Fruit fly (Drosophila melanogaster) whole organism, embryonic: ENCODE results near the gene CG6739.

Experiments
- Abd-B ChIP-seq: fragments of 200-800 bp; sonication (Bioruptor generic); optimal IDR thresholded peaks from 2 replicates; lab custom pipeline; 2018; ENCODE audit warnings: missing biosample characterization, mild to moderate bottlenecking, missing genetic modification characterization, moderate library complexity
- Ada2b ChIP-seq: fragments of 200-800 bp; sonication (Bioruptor generic); IDR thresholded peaks from 2 replicates; pipeline ENCODE4 v1.3.6; 2022; ENCODE audit warnings: missing biosample characterization, missing genetic modification characterization
- Atf6 ChIP-seq: fragments of 200-800 bp; sonication (Bioruptor generic); IDR thresholded peaks from 2 replicates; pipeline ENCODE4 v1.3.6; 2022; ENCODE audit warnings: missing biosample characterization, missing genetic modification characterization
- B-H2 ChIP-seq: fragments of 200-800 bp; sonication (Bioruptor generic); optimal IDR thresholded peaks from 2 replicates; lab custom pipeline; 2018; ENCODE audit warnings: missing biosample characterization, mild to moderate bottlenecking, missing genetic modification characterization
- Blimp-1 ChIP-seq: fragments of 200-800 bp; sonication (Bioruptor generic); optimal IDR thresholded peaks from 3 replicates; lab custom pipeline; 2018; ENCODE audit warnings: missing biosample characterization, missing genetic modification characterization, mild to moderate bottlenecking, moderate library complexity, missing genetic modification reagents
- CG10274 ChIP-seq: fragments of 200-800 bp; sonication (Bioruptor generic); optimal IDR thresholded peaks from 3 replicates; lab custom pipeline; 2017; ENCODE audit warnings: missing biosample characterization, mild to moderate bottlenecking, missing genetic modification characterization
- CG1233 ChIP-seq: fragments of 200-800 bp; sonication (Bioruptor generic); optimal IDR thresholded peaks from 4 replicates; lab custom pipeline; 2018; ENCODE audit warnings: missing biosample characterization, mild to moderate bottlenecking, missing genetic modification characterization
- CG13287 ChIP-seq: fragments of 200-800 bp; sonication (Bioruptor generic); IDR thresholded peaks from 2 replicates; pipeline ENCODE4 v1.3.6; 2022; ENCODE audit warnings: missing biosample characterization, missing genetic modification characterization; ENCODE audit not compliant: partially characterized antibody
- CG15696 ChIP-seq: fragments of 200-800 bp; sonication (Bioruptor generic); optimal IDR thresholded peaks from 2 replicates; lab custom pipeline; 2019; ENCODE audit warnings: missing biosample characterization, mild to moderate bottlenecking, missing genetic modification characterization, moderate library complexity
- CG17186 ChIP-seq: fragments of 200-800 bp; sonication (Bioruptor generic); optimal IDR thresholded peaks from 3 replicates; lab custom pipeline; 2017; ENCODE audit warnings: missing biosample characterization, missing genetic modification reagents, missing genetic modification characterization
- CG1832 ChIP-seq: fragments of 200-800 bp; sonication (Bioruptor generic); optimal IDR thresholded peaks from 2 replicates; lab custom pipeline; 2017; ENCODE audit warnings: missing biosample characterization, mild to moderate bottlenecking, missing genetic modification characterization, inconsistent platforms
- CG18619 ChIP-seq: fragments of 200-800 bp; sonication (Bioruptor generic); optimal IDR thresholded peaks from 3 replicates; lab custom pipeline; 2017; ENCODE audit warnings: missing biosample characterization, mild to moderate bottlenecking, missing genetic modification characterization
- CG3065 ChIP-seq: fragments of 200-800 bp; sonication (Bioruptor generic); optimal IDR thresholded peaks from 2 replicates; lab custom pipeline; 2016; ENCODE audit warnings: missing biosample characterization, missing genetic modification characterization
- CG31224 ChIP-seq: fragments of 200-800 bp; sonication (Bioruptor generic); IDR thresholded peaks from 2 replicates; pipeline ENCODE4 v1.3.6; 2022; ENCODE audit warnings: missing biosample characterization, missing genetic modification characterization
- CG33213 ChIP-seq: fragments of 200-800 bp; sonication (Bioruptor generic); optimal IDR thresholded peaks from 3 replicates; lab custom pipeline; 2016; ENCODE audit warnings: missing biosample characterization, missing genetic modification characterization
- CG3995 ChIP-seq: fragments of 200-800 bp; sonication (Bioruptor generic); optimal IDR thresholded peaks from 3 replicates; lab custom pipeline; 2016; ENCODE audit warnings: missing biosample characterization, missing genetic modification characterization
- CG6654 ChIP-seq: fragments of 200-800 bp; sonication (Bioruptor generic); optimal IDR thresholded peaks from 2 replicates; lab custom pipeline; 2017; ENCODE audit warnings: missing biosample characterization, mild to moderate bottlenecking, missing genetic modification characterization
- CG7963 ChIP-seq: fragments of 200-800 bp; sonication (Bioruptor generic); IDR thresholded peaks from 3 replicates; pipeline ENCODE4 v1.3.6; 2022; ENCODE audit warnings: missing biosample characterization, missing genetic modification characterization; ENCODE audit not compliant: partially characterized antibody
- CG9609 ChIP-seq: fragments of 200-800 bp; sonication (Bioruptor generic); optimal IDR thresholded peaks from 3 replicates; lab custom pipeline; 2016; ENCODE audit warnings: missing biosample characterization, missing genetic modification characterization
- CG9932 ChIP-seq: fragments of 200-800 bp; sonication (Bioruptor generic); IDR thresholded peaks from 2 replicates; pipeline ENCODE4 v1.3.6; 2022; ENCODE audit warnings: missing biosample characterization, missing genetic modification characterization
- D19A ChIP-seq: fragments of 200-800 bp; optimal IDR thresholded peaks from 3 replicates; lab custom pipeline; 2019; ENCODE audit warnings: missing biosample characterization, mild to moderate bottlenecking, missing genetic modification characterization, moderate library complexity
- Drgx ChIP-seq: fragments of 200-800 bp; sonication (Bioruptor generic); IDR thresholded peaks from 2 replicates; pipeline ENCODE4 v1.3.6; 2022; ENCODE audit warnings: missing biosample characterization, missing genetic modification characterization
- Gsc ChIP-seq: fragments of 200-800 bp; sonication (Bioruptor generic); IDR thresholded peaks from 2 replicates; pipeline ENCODE4 v1.3.6; 2022; ENCODE audit warnings: missing biosample characterization, missing genetic modification characterization
- HLH4C ChIP-seq: fragments of 200-800 bp; sonication (Bioruptor generic); IDR thresholded peaks from 3 replicates; pipeline ENCODE4 v1.3.6; 2022; ENCODE audit warnings: missing biosample characterization, missing genetic modification characterization; ENCODE audit not compliant: partially characterized antibody
- Hey ChIP-seq: fragments of 200-800 bp; sonication (Bioruptor generic); optimal IDR thresholded peaks from 3 replicates; lab custom pipeline; 2018; ENCODE audit warnings: missing biosample characterization, mild to moderate bottlenecking, missing genetic modification characterization
- Lhr ChIP-seq: fragments of 200-800 bp; sonication (Bioruptor generic); optimal IDR thresholded peaks from 3 replicates; lab custom pipeline; 2017; ENCODE audit warnings: mild to moderate bottlenecking, missing biosample characterization, missing genetic modification reagents, missing genetic modification characterization
- Med ChIP-seq: fragments of 200-800 bp; sonication (Bioruptor generic); peaks from one replicate; lab custom pipeline; 2016; ENCODE audit warnings: missing biosample characterization, missing genetic modification characterization, mild to moderate bottlenecking, inconsistent platforms, moderate library complexity
- Neu2 ChIP-seq: fragments of 200-800 bp; sonication (Bioruptor generic); optimal IDR thresholded peaks from 3 replicates; lab custom pipeline; 2016; ENCODE audit warnings: missing biosample characterization, missing genetic modification characterization, borderline replicate concordance
- Nf-YC ChIP-seq: fragments of 200-800 bp; optimal IDR thresholded peaks from 3 replicates; lab custom pipeline; 2019; ENCODE audit warnings: missing biosample characterization, mild to moderate bottlenecking, missing genetic modification characterization, moderate library complexity
- Rx ChIP-seq: fragments of 200-800 bp; sonication (Bioruptor generic); IDR thresholded peaks from 2 replicates; pipeline ENCODE4 v1.3.6; 2022; ENCODE audit warnings: missing biosample characterization, missing genetic modification characterization
- Sox100B ChIP-seq: fragments of 200-800 bp; sonication (Bioruptor generic); optimal IDR thresholded peaks from 3 replicates; lab custom pipeline; 2018; ENCODE audit warnings: missing biosample characterization, mild to moderate bottlenecking, missing genetic modification characterization
- ap ChIP-seq: fragments of 200-800 bp; sonication (Bioruptor generic); IDR thresholded peaks from 2 replicates; pipeline ENCODE4 v1.3.6; 2022; ENCODE audit warnings: missing biosample characterization, missing genetic modification characterization
- ato ChIP-seq: fragments of 200-800 bp; sonication (Bioruptor generic); IDR thresholded peaks from 2 replicates; pipeline ENCODE4 v1.3.6; 2022; ENCODE audit warnings: missing biosample characterization, missing genetic modification characterization; ENCODE audit not compliant: partially characterized antibody
- btn ChIP-seq: fragments of 200-800 bp; sonication (Bioruptor generic); optimal IDR thresholded peaks from 2 replicates; lab custom pipeline; 2016; ENCODE audit warnings: missing biosample characterization, missing genetic modification characterization
- chm ChIP-seq: fragments of 200-800 bp; sonication (Bioruptor generic); IDR thresholded peaks from 2 replicates; pipeline ENCODE4 v1.3.6; 2022; ENCODE audit warnings: missing biosample characterization, missing genetic modification characterization
- chn ChIP-seq: fragments of 200-800 bp; sonication (Bioruptor generic); optimal IDR thresholded peaks from 2 replicates; lab custom pipeline; 2016; ENCODE audit warnings: missing biosample characterization, missing genetic modification characterization
- exex ChIP-seq: fragments of 200-800 bp; sonication (Bioruptor generic); optimal IDR thresholded peaks from 4 replicates; lab custom pipeline; 2018; ENCODE audit warnings: missing biosample characterization, mild to moderate bottlenecking, missing genetic modification characterization, moderate library complexity
- hb ChIP-seq: fragments of 200-800 bp; sonication (Bioruptor generic); IDR thresholded peaks from 3 replicates; pipeline ENCODE4 v1.3.6; 2022; ENCODE audit warnings: missing biosample characterization, missing genetic modification characterization; ENCODE audit not compliant: partially characterized antibody
- hkb ChIP-seq, 2 experiments: fragments of 200-800 bp in 1 of 2; fragments of >200 bp in 1 of 2; sonication (Bioruptor generic) in 1 of 2; IDR thresholded peaks in 1 of 2; optimal IDR thresholded peaks in 1 of 2; 2 replicates each; pipeline versions ENCODE4 v1.3.6 to Lab custom; 2017 to 2022; ENCODE audit warnings: missing biosample characterization in 1 of 2, missing genetic modification characterization in 1 of 2
- lola ChIP-seq, 3 experiments: fragments of >200 bp in 2 of 3; fragments of 200-800 bp in 1 of 3; sonication (Bioruptor generic) in 1 of 3; optimal IDR thresholded peaks; 2 replicates each; lab custom pipeline; 2017 to 2019; ENCODE audit warnings: missing biosample characterization in 3 of 3, missing genetic modification characterization in 3 of 3, mild to moderate bottlenecking in 1 of 3, moderate library complexity in 1 of 3
- maf-S ChIP-seq: fragments of 200-800 bp; sonication (Bioruptor generic); optimal IDR thresholded peaks from 2 replicates; lab custom pipeline; 2016; ENCODE audit warnings: missing biosample characterization, missing genetic modification characterization
- phol ChIP-seq: fragments of 200-800 bp; sonication (Bioruptor generic); optimal IDR thresholded peaks from 3 replicates; lab custom pipeline; 2018; ENCODE audit warnings: missing biosample characterization, mild to moderate bottlenecking, missing genetic modification characterization, moderate library complexity
- pnt ChIP-seq: fragments of 200-800 bp; sonication (Bioruptor generic); optimal IDR thresholded peaks from 3 replicates; lab custom pipeline; 2016; ENCODE audit warnings: missing biosample characterization, missing genetic modification characterization
- repo ChIP-seq: fragments of 200-800 bp; sonication (Bioruptor generic); optimal IDR thresholded peaks from 2 replicates; lab custom pipeline; 2016; ENCODE audit warnings: missing biosample characterization, missing genetic modification characterization
- sr ChIP-seq: fragments of 200-800 bp; sonication (Bioruptor generic); IDR thresholded peaks from 3 replicates; pipeline ENCODE4 v1.3.6; 2022; ENCODE audit warnings: missing biosample characterization, missing genetic modification characterization
- sug ChIP-seq: fragments of 200-800 bp; optimal IDR thresholded peaks from 2 replicates; lab custom pipeline; 2019; ENCODE audit warnings: missing biosample characterization, mild to moderate bottlenecking, missing genetic modification characterization, moderate library complexity
- twi ChIP-seq: fragments of 200-800 bp; optimal IDR thresholded peaks from 2 replicates; lab custom pipeline; 2019; ENCODE audit warnings: missing biosample characterization, mild to moderate bottlenecking, missing genetic modification characterization, moderate library complexity
- tx ChIP-seq: fragments of 200-800 bp; sonication (Bioruptor generic); optimal IDR thresholded peaks from 2 replicates; lab custom pipeline; 2016; ENCODE audit warnings: missing biosample characterization, missing genetic modification characterization
- z ChIP-seq: fragments of 200-800 bp; sonication (Bioruptor generic); IDR thresholded peaks from 3 replicates; pipeline ENCODE4 v1.3.6; 2022; ENCODE audit warnings: missing biosample characterization, missing genetic modification characterization

Gene CG6739

dm6 chr2L:7628382-7628965 is 20.3 kb downstream of the CG6739 start (continued):
- TF ChIP-seq Atf6 (0 out of 2 replicates have a peak, but pooled peaks have one; percentile 10), Gsc (no peak), CG33213 (GFP tag; lab: Kevin White, UChicago) (peak; percentile 27), chm (peak; percentile 21; the same call in 1 of the 2 replicates), exex (tag; lab: Kevin White, UChicago) (no peak), twi (tag; lab: Kevin White, UChicago) (peak; percentile 59), chn (GFP tag; lab: Kevin White, UChicago) (no peak), Lhr (GFP tag; lab: Kevin White, UChicago) (no peak), CG15696 (tag; lab: Kevin White, UChicago) (peak; percentile 48), btn (GFP tag; lab: Kevin White, UChicago) (no peak), CG9932 (GFP tag; lab: Robert Waterston, UW) (no peak), D19A (tag; lab: Kevin White, UChicago) (no peak), CG18619 (GFP tag; lab: Kevin White, UChicago) (no peak), CG17186 (GFP tag; lab: Kevin White, UChicago) (peak; percentile 5), sr (0 out of 3 replicates have a peak, but pooled peaks have one; percentile 8), CG3995 (no peak), lola (GFP tag; optimal IDR thresholded peaks at IDR 0.05; lab: Kevin White, UChicago) (peak in 1 of 3 experiments; percentile 12), B-H2 (GFP tag; lab: Kevin White, UChicago) (no peak), ato (no peak), Sox100B (GFP tag; lab: Kevin White, UChicago) (peak; percentile 8), maf-S (GFP tag; lab: Kevin White, UChicago) (no peak), hkb (optimal IDR thresholded peaks at IDR 0.05; lab: Kevin White, UChicago) (no peak), hkb (GFP tag; IDR thresholded peaks at IDR 0.05; lab: Robert Waterston, UW) (peak; percentile 13; the same call in 1 of the 2 replicates), CG9609 (GFP tag; lab: Kevin White, UChicago) (no peak), Abd-B (GFP tag; lab: Kevin White, UChicago) (no peak), CG13287 (no peak), Med (GFP tag; lab: Kevin White, UChicago) (peak; percentile 73), CG3065 (GFP tag; lab: Kevin White, UChicago) (no peak), pnt (peak; percentile 1), ap (GFP tag; lab: Robert Waterston, UW) (no peak), hb (GFP tag; lab: Robert Waterston, UW) (no peak), HLH4C (GFP tag; lab: Robert Waterston, UW) (no peak), CG31224 (GFP tag; lab: Robert Waterston, UW) (no peak), Hey (tag; lab: Kevin White, UChicago) (no peak), CG1233 (peak; percentile 27), Nf-YC (no peak), repo (no peak), CG6654 (GFP tag; lab: Kevin White, UChicago) (no peak), Ada2b (GFP tag; lab: Robert Waterston, UW) (no peak), tx (GFP tag; lab: Kevin White, UChicago) (no peak), CG7963 (GFP tag; lab: Robert Waterston, UW) (no peak), Blimp-1 (peak; percentile 36), Drgx (GFP tag; lab: Robert Waterston, UW) (no peak), phol (tag; lab: Kevin White, UChicago) (no peak), Neu2 (GFP tag; lab: Kevin White, UChicago) (no peak), sug (tag; lab: Kevin White, UChicago) (no peak), CG1832 (no peak), z (no peak), CG10274 (GFP tag; lab: Kevin White, UChicago) (no peak), Rx (GFP tag; lab: Robert Waterston, UW) (no peak)
